Fruit fly (Drosophila melanogaster) whole organism, adult: ENCODE results near the gene CG3690.

Source experiments
- CG12768 ChIP-seq: fragments of 200-800 bp; sonication (Bioruptor generic); optimal IDR thresholded peaks from 2 replicates; lab custom pipeline; 2017; ENCODE audit warnings: missing biosample characterization, missing genetic modification characterization, mild to moderate bottlenecking, moderate library complexity, missing genetic modification reagents
- CG14711 ChIP-seq: fragments of 200-800 bp; sonication (Bioruptor generic); optimal IDR thresholded peaks from 2 replicates; lab custom pipeline; 2018; ENCODE audit warnings: missing biosample characterization, mild to moderate bottlenecking, missing genetic modification characterization, moderate library complexity
- CG1620 ChIP-seq: fragments of 200-800 bp; sonication (Bioruptor generic); optimal IDR thresholded peaks from 2 replicates; lab custom pipeline; 2016; ENCODE audit warnings: missing biosample characterization, missing genetic modification characterization
- CG7045 ChIP-seq: fragments of 200-800 bp; sonication (Bioruptor generic); optimal IDR thresholded peaks from 2 replicates; lab custom pipeline; 2017; ENCODE audit warnings: missing biosample characterization, mild to moderate bottlenecking, missing genetic modification characterization
- cnc ChIP-seq, 2 experiments: fragments of >200 bp; optimal IDR thresholded peaks; 2 replicates each; lab custom pipeline; 2017
- kay ChIP-seq: fragments of 200-800 bp; sonication (Bioruptor generic); peaks from one replicate; lab custom pipeline; 2016; ENCODE audit warnings: missing biosample characterization, missing genetic modification characterization, borderline replicate concordance
- tj ChIP-seq: fragments of 200-800 bp; sonication (Bioruptor generic); optimal IDR thresholded peaks from 3 replicates; lab custom pipeline; 2017; ENCODE audit warnings: missing biosample characterization, mild to moderate bottlenecking, missing genetic modification characterization, moderate library complexity

DNA sequence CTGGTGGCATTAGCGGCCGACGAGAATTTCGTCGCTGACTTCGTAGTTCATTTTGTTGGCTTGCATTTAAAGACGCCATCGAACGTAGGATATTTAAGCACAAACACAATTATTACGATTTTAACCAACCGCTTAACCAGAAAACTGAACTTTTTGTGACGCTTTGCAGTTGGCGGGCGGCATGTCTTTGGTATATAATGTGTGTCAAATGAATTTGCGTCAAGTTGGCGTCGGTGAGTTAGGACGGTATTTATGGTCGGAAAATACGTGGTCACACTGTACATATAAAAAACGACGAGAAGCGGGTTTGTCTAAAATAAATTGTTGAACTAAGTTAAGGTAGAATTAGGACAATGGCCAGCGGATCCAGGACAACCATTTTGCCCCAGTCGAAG is 23.8 kb downstream of the CG3690 start, which contains the start of the genes CG43867 and MED22:
- no peak for TF ChIP-seq CG7045
- TF ChIP-seq tj (GFP tag; lab: Kevin White, UChicago): no peak
- TF ChIP-seq kay (GFP tag; lab: Kevin White, UChicago): no peak
- TF ChIP-seq CG1620 (GFP tag; lab: Kevin White, UChicago): no peak
- no peak for TF ChIP-seq CG12768 (GFP tag; lab: Kevin White, UChicago)
- TF ChIP-seq CG14711: no peak
- TF ChIP-seq cnc (optimal IDR thresholded peaks at IDR 0.05; lab: Kevin White, UChicago): no peak
